Worm (Caenorhabditis elegans): ENCODE data around the gene grd-11.
"Not testable (repeated sequence)": the region's sequence is repeated elsewhere in the genome, so short reads cannot be mapped to it uniquely, and the experiment has no call there.

The grd-11 gene

DNA sequence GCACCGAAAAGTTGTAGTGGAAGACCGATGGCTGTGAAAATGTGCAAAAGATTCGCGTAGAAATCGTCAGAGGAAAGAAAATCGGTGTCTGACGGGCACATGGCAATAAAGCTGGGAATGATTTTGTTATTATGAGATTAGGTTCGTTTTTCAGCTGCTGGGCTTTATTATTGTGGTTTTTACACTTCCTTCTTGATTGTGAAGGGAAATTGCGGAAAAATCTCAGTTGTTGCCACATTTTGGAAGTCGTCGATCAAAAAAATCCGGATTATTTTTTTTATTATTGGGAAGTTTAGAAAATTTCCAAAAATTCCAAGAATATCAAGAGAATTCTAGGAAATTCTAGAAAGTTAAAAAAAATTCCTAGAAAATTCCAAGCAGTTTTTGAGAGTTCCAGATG is 12.6 kb downstream of the grd-11 start, which contains the start of gene srh-177:
Gene srh-177, minus strand, starts transcription at position 101 of the 400 bp plus-strand sequence.
- not testable (repeated sequence) for TF ChIP-seq unc-39 (tag; optimal IDR thresholded peaks at IDR 0.05); nhr-43 (tag; optimal IDR thresholded peaks at IDR 0.05; ENCODE audit: poor library complexity, severe bottlenecking); pqm-1 (tag; optimal IDR thresholded peaks at IDR 0.05)

DNA sequence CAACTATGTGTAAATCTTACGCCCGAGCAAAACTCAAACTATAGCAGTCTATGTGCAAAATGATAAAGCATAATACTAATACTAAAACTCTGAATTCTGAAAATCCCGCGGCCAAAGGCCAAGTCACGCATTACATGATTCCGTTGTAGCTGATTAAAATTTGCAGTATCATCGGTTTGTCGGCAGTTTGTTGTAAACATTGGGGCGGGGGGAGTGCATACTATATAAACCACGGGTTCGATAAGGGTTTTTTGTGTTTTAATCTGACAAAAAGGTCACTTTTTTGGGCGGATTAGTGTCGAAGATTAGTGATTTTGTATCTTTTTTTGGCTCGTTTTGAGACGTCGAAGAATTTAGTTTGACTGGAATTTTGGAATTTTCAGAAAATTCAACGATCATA is 17.9 kb downstream of the grd-11 start:
- TF ChIP-seq jun-1 (tag; optimal IDR thresholded peaks at IDR 0.05) (peak; percentile 38), pqm-1 (tag; optimal IDR thresholded peaks at IDR 0.05) (peak; percentile 20), elt-2 (tag; optimal IDR thresholded peaks at IDR 0.05) (peak; percentile 79), nfya-1 (tag; optimal IDR thresholded peaks at IDR 0.05; ENCODE audit: insufficient read depth) (no peak), pha-4 (tag; optimal IDR thresholded peaks at IDR 0.05) (peak; percentile 21)

DNA sequence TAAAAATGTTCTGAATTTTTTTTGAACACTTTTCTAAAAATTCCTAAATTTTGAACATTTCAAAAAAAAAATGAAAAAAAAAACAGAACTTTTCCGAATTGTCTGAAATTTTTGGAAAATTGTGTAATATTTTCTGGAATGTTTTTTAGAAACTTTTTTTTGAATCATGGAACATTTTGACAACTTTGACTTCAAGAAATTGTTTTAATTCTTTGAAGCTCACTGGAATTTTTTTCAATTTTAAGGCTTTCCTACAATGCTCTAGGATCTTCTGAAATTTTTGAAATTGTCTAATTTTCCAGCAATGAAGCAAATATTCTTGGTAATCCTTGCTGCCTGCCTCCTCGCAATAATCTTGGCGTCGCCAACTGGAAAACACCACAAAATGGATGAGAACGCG is 18.7 kb downstream of the grd-11 start, which contains the start of gene ins-35:
Gene ins-35, plus strand, starts transcription at position 301 of the 400 bp plus-strand sequence.
- no peak for TF ChIP-seq nhr-12 (tag; optimal IDR thresholded peaks at IDR 0.05)
- TF ChIP-seq fos-1 (tag; optimal IDR thresholded peaks at IDR 0.05) = no peak
- TF ChIP-seq nhr-237 (tag; optimal IDR thresholded peaks at IDR 0.05) = no peak
- no peak for TF ChIP-seq nhr-43 (tag; optimal IDR thresholded peaks at IDR 0.05; ENCODE audit: poor library complexity, severe bottlenecking)
- TF ChIP-seq fkh-10 (GFP tag; optimal IDR thresholded peaks at IDR 0.05) = no peak
- no peak for TF ChIP-seq aly-2 (tag; optimal IDR thresholded peaks at IDR 0.05)

DNA sequence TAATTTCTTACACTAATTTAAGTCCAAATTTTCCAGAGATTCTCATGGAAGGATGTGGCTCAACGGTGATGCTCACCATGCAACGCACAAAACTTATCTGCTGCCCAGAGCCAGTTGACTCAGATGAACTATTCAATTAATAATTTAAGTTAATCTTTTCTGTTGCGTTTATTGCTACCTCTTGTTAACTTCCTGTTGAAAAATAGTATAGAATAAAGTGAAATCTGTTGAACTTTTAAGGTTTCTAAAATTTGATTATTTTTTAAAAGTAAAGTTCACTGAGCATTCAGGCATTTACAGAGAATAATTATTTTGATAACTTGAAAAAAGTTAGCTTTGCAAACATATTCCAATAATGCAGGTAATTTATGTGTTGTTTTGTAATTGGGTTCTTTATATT is 19.5 kb downstream of the grd-11 start:
- no peak for TF ChIP-seq nhr-77 (tag; optimal IDR thresholded peaks at IDR 0.05)
- TF ChIP-seq aly-2 (tag; optimal IDR thresholded peaks at IDR 0.05) = no peak
- TF ChIP-seq skn-1 (tag; optimal IDR thresholded peaks at IDR 0.05) = no peak
- TF ChIP-seq ceh-9 (tag; optimal IDR thresholded peaks at IDR 0.05) = no peak
- TF ChIP-seq fkh-10 (GFP tag; optimal IDR thresholded peaks at IDR 0.05) = no peak
- TF ChIP-seq zag-1 (tag; optimal IDR thresholded peaks at IDR 0.05) = no peak
- TF ChIP-seq daf-12 (tag; optimal IDR thresholded peaks at IDR 0.05) = no peak
- TF ChIP-seq nhr-23 (tag; optimal IDR thresholded peaks at IDR 0.05) = no peak
- TF ChIP-seq lsy-12 (tag; optimal IDR thresholded peaks at IDR 0.05) = no peak
- no peak for TF ChIP-seq unc-62 (GFP tag; optimal IDR thresholded peaks at IDR 0.05)
- no peak for TF ChIP-seq nhr-237 (tag; optimal IDR thresholded peaks at IDR 0.05)
- no peak for TF ChIP-seq fos-1 (tag; optimal IDR thresholded peaks at IDR 0.05)
- TF ChIP-seq fkh-2 (tag; optimal IDR thresholded peaks at IDR 0.05) = no peak
- no peak for TF ChIP-seq elt-1 (tag; optimal IDR thresholded peaks at IDR 0.05)

DNA sequence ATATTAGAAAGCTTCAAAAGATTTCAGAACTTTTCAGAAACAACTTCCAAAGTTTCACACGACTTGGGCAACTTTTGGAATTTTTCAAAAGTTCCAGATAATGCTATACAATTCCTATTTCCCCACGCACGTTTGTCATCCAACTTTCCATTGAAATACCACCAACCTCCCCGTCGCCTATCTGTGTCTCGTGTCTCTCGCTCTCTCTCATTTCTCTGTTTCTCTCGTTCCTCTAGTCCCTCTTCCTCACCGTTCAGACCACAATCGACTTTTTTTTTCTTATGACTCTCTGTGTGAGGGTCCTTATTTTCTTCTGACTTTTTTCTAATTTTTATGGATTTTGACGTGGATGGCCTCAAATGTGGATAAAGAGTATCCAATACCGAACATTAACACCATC is 23.7 kb downstream of the grd-11 start, which contains the start of gene K02E2.6:
Gene K02E2.6, plus strand, starts transcription at position 242 of the 400 bp plus-strand sequence.
- peak; percentile 44 for TF ChIP-seq hmg-11 (tag; optimal IDR thresholded peaks at IDR 0.05)
- peak; percentile 23 for TF ChIP-seq pha-4 (tag; optimal IDR thresholded peaks at IDR 0.05)
- peak; percentile 32 for TF ChIP-seq nfya-1 (tag; optimal IDR thresholded peaks at IDR 0.05; ENCODE audit: insufficient read depth)
- TF ChIP-seq ZK546.5 (tag; optimal IDR thresholded peaks at IDR 0.05) = no peak
- TF ChIP-seq ceh-9 (tag; optimal IDR thresholded peaks at IDR 0.05) = no peak
- no peak for TF ChIP-seq ceh-82 (tag; optimal IDR thresholded peaks at IDR 0.05)
- peak; percentile 28 for TF ChIP-seq ceh-28 (tag; optimal IDR thresholded peaks at IDR 0.05)
- no peak for TF ChIP-seq ceh-16 (tag; optimal IDR thresholded peaks at IDR 0.05)
- no peak for TF ChIP-seq elt-1 (tag; optimal IDR thresholded peaks at IDR 0.05)

DNA sequence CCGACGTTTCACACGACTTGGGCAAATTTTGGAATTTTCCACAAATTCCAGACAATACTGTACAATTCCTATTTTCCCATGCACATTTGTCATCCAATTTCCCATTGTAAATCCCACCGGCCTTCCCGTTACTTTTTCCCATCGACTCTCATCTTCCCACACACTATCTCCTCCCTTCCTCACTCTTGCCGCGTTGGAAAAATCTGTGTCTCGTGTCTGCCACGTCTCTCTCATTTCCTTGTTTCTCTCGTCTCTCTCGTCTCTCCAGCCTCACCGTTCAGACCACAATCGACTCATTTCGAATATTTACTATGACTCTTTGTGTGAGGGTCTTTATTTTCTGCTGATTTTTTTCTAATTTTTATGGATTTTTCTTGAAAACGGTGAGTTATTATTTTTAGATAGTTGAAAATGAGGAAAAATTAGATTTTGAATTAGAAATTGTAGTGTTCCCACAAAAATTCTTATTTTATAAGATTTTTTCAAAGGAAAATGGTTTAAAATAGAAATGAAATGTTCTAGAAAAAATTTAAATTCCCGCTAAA is 26.6 kb downstream of the grd-11 start, which contains the start of gene K02E2.11:
Gene K02E2.11, plus strand, starts transcription at position 251 of the 545 bp plus-strand sequence.
- TF ChIP-seq snpc-4 (tag; optimal IDR thresholded peaks at IDR 0.05) = peak; percentile 18
- TF ChIP-seq pha-4 (tag; optimal IDR thresholded peaks at IDR 0.05) = peak; percentile 82
- no peak for TF ChIP-seq aly-2 (tag; optimal IDR thresholded peaks at IDR 0.05)
- peak; percentile 11 for TF ChIP-seq lin-15B (tag; optimal IDR thresholded peaks at IDR 0.05)
- TF ChIP-seq nhr-23 (tag; optimal IDR thresholded peaks at IDR 0.05) = peak; percentile 10
- peak; percentile 5 for TF ChIP-seq lin-39 (tag; optimal IDR thresholded peaks at IDR 0.05)
- TF ChIP-seq nfya-1 (tag; optimal IDR thresholded peaks at IDR 0.05; ENCODE audit: insufficient read depth) = peak; percentile 61
- TF ChIP-seq R02D3.7 (tag; optimal IDR thresholded peaks at IDR 0.05) = no peak
- TF ChIP-seq nhr-25 (tag; optimal IDR thresholded peaks at IDR 0.05) = peak; percentile 27
- peak; percentile 88 for TF ChIP-seq hmg-11 (tag; optimal IDR thresholded peaks at IDR 0.05)
- no peak for TF ChIP-seq elt-2 (tag; optimal IDR thresholded peaks at IDR 0.05)
- peak; percentile 71 for TF ChIP-seq egl-5 (tag; optimal IDR thresholded peaks at IDR 0.05)
- peak; percentile 38 for TF ChIP-seq skn-1 (tag; optimal IDR thresholded peaks at IDR 0.05)

All from whole organism, L3 larva.